Worm (Caenorhabditis elegans) whole organism, L4 larva: Measurements from ENCODE around the gene R07H5.16.

ENCODE experiments used
- jun-1 ChIP-seq: fragments of 150-350 bp; optimal IDR thresholded peaks from 2 replicates; lab custom pipeline; 2014; ENCODE audit warnings: missing biosample characterization, missing genetic modification reagents, missing genetic modification characterization
- lin-38 ChIP-seq: fragments of 200-800 bp; sonication (Bioruptor generic); IDR thresholded peaks from 2 replicates; pipeline ENCODE4 v1.3.6; 2022; ENCODE audit warnings: missing genetic modification reagents, missing genetic modification characterization, missing compliant biosample characterization
- mep-1 ChIP-seq: fragments of 150-350 bp; sonication (generic microtip); optimal IDR thresholded peaks from 3 replicates; lab custom pipeline; 2014; ENCODE audit warnings: missing biosample characterization, missing genetic modification characterization
- nhr-102 ChIP-seq: sonication (generic microtip); optimal IDR thresholded peaks from 2 replicates; lab custom pipeline; 2016; ENCODE audit warnings: mild to moderate bottlenecking, missing genetic modification characterization, moderate library complexity, missing compliant biosample characterization
- nhr-11 ChIP-seq: fragments of 150-350 bp; optimal IDR thresholded peaks from 2 replicates; lab custom pipeline; 2014; ENCODE audit warnings: missing biosample characterization, missing genetic modification characterization
- nhr-111 ChIP-seq: fragments of 200-800 bp; sonication (Bioruptor generic); optimal IDR thresholded peaks from 2 replicates; lab custom pipeline; 2018; ENCODE audit warnings: mild to moderate bottlenecking, missing genetic modification characterization, missing compliant biosample characterization
- pha-4 ChIP-seq, 2 experiments: fragments of 150-350 bp in 1 of 2; fragments of 200-800 bp in 1 of 2; sonication (Bioruptor generic) in 1 of 2; IDR thresholded peaks in 1 of 2; optimal IDR thresholded peaks in 1 of 2; 2 replicates each; pipeline versions ENCODE4 v1.3.6 to Lab custom; 2014 to 2022; ENCODE audit warnings: missing genetic modification characterization in 2 of 2, missing genetic modification reagents in 2 of 2, missing biosample characterization in 1 of 2, missing compliant biosample characterization in 1 of 2
- snpc-4 ChIP-seq: fragments of 150-350 bp; optimal IDR thresholded peaks from 2 replicates; lab custom pipeline; 2014; ENCODE audit warnings: missing biosample characterization, missing genetic modification characterization
- unc-39 ChIP-seq: sonication (generic microtip); optimal IDR thresholded peaks from 2 replicates; lab custom pipeline; 2017; ENCODE audit warnings: missing biosample characterization, missing genetic modification characterization
- unc-62 ChIP-seq, 3 experiments: fragments of 150-350 bp in 1 of 3; sonication (generic microtip); optimal IDR thresholded peaks in 2 of 3; peaks in 1 of 3; 1 replicate in 1 of 3; 2 replicates in 2 of 3; lab custom pipeline; 2014 to 2017; ENCODE audit warnings: missing biosample characterization in 3 of 3, missing genetic modification characterization in 3 of 3, missing genetic modification reagents in 3 of 3, missing genotype in 1 of 3
- zfp-2 ChIP-seq: sonication (generic microtip); optimal IDR thresholded peaks from 2 replicates; lab custom pipeline; 2016; ENCODE audit warnings: mild to moderate bottlenecking, missing genetic modification characterization, missing compliant biosample characterization
- ztf-11 ChIP-seq: fragments of 150-350 bp; optimal IDR thresholded peaks from 2 replicates; lab custom pipeline; 2014; ENCODE audit warnings: missing biosample characterization, missing genetic modification characterization

DNA sequence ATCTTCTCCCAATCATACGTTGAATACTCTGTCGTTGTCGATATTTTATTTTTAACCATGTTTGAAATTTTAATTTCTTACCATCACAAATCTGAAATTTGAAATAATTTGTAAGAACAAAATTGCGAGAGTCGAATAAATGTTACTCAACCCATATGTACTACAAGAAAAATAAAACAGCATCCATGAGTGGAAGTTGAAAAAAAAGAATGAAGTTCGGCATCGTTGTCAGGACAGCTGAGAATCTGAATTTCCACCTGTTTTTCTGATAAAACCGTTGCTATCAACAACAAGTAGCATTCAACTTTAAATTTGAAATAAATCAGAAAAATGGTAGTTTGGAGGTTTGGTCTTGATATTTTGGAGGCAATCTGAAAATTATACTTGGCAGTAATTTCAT, 24.7 kb downstream of the R07H5.16 start, which contains the start of gene C29F4.3:
- TF ChIP-seq nhr-111 (GFP tag; lab: Kevin White, UChicago), result no peak
- TF ChIP-seq snpc-4, result no peak
- TF ChIP-seq nhr-11 (tag; lab: Kevin White, UChicago), result no peak
- TF ChIP-seq pha-4 (GFP tag; IDR thresholded peaks at IDR 0.05; lab: Robert Waterston, UW), result no peak
- TF ChIP-seq pha-4 (tag; optimal IDR thresholded peaks at IDR 0.05; lab: Kevin White, UChicago), result no peak
- no peak for TF ChIP-seq nhr-102
- TF ChIP-seq unc-62 (GFP tag; optimal IDR thresholded peaks at IDR 0.05 in 1 of 2; lab: Kevin White, UChicago), result no peak
- no peak for TF ChIP-seq unc-62 (tag; optimal IDR thresholded peaks at IDR 0.05; lab: Kevin White, UChicago)
- TF ChIP-seq unc-39 (tag; lab: Kevin White, UChicago), result no peak
- TF ChIP-seq ztf-11 (tag; lab: Kevin White, UChicago), result no peak
- no peak for TF ChIP-seq jun-1 (tag; lab: Kevin White, UChicago)
- no peak for TF ChIP-seq lin-38 (GFP tag; lab: Robert Waterston, UW)
- TF ChIP-seq mep-1 (tag; lab: Kevin White, UChicago), result no peak
- no peak for TF ChIP-seq zfp-2 (tag; lab: Kevin White, UChicago)
